Fruit fly (Drosophila melanogaster) whole organism, embryonic: ENCODE data around the gene Polr2D.

Source experiments
- Bgb ChIP-seq: fragments of 200-800 bp; sonication (Bioruptor generic); IDR thresholded peaks from 2 replicates; pipeline ENCODE4 v1.3.6; 2022; ENCODE audit warnings: missing biosample characterization, missing genetic modification characterization; ENCODE audit not compliant: partially characterized antibody
- C15 ChIP-seq: fragments of 200-800 bp; sonication (Bioruptor generic); IDR thresholded peaks from 3 replicates; pipeline ENCODE4 v1.3.6; 2022; ENCODE audit warnings: missing biosample characterization, missing genetic modification characterization
- CG1024 ChIP-seq: fragments of 200-800 bp; sonication (Bioruptor generic); IDR thresholded peaks from 2 replicates; pipeline ENCODE4 v1.3.6; 2022; ENCODE audit warnings: missing biosample characterization, missing genetic modification characterization
- CG11247 ChIP-seq: fragments of 200-800 bp; sonication (Bioruptor generic); IDR thresholded peaks from 2 replicates; pipeline ENCODE4 v1.3.6; 2022; ENCODE audit warnings: missing biosample characterization, missing genetic modification characterization
- CG11504 ChIP-seq: fragments of 200-800 bp; sonication (Bioruptor generic); optimal IDR thresholded peaks from 3 replicates; lab custom pipeline; 2019; ENCODE audit warnings: missing biosample characterization, mild to moderate bottlenecking, missing genetic modification characterization, moderate library complexity
- CG11696 ChIP-seq: fragments of 200-800 bp; sonication (Bioruptor generic); IDR thresholded peaks from 2 replicates; pipeline ENCODE4 v1.3.6; 2022; ENCODE audit warnings: missing biosample characterization, missing genetic modification characterization
- CG12391 ChIP-seq: fragments of 200-800 bp; sonication (Bioruptor generic); optimal IDR thresholded peaks from 3 replicates; lab custom pipeline; 2018; ENCODE audit warnings: missing biosample characterization, mild to moderate bottlenecking, missing genetic modification characterization, moderate library complexity
- CG12769 ChIP-seq: fragments of 200-800 bp; sonication (Bioruptor generic); optimal IDR thresholded peaks from 2 replicates; lab custom pipeline; 2019; ENCODE audit warnings: missing biosample characterization, mild to moderate bottlenecking, missing genetic modification characterization, moderate library complexity
- CG14710 ChIP-seq: fragments of 200-800 bp; sonication (Bioruptor generic); optimal IDR thresholded peaks from 3 replicates; lab custom pipeline; 2019; ENCODE audit warnings: missing biosample characterization, mild to moderate bottlenecking, missing genetic modification characterization, moderate library complexity
- CG14860 ChIP-seq: fragments of 200-800 bp; sonication (Bioruptor generic); IDR thresholded peaks from 3 replicates; pipeline ENCODE4 v1.3.6; 2022; ENCODE audit warnings: missing biosample characterization, missing genetic modification characterization; ENCODE audit not compliant: partially characterized antibody
- CG15601 ChIP-seq: fragments of 200-800 bp; sonication (Bioruptor generic); optimal IDR thresholded peaks from 3 replicates; lab custom pipeline; 2019; ENCODE audit warnings: missing biosample characterization, mild to moderate bottlenecking, missing genetic modification characterization, moderate library complexity
- CG16813 ChIP-seq: fragments of 200-800 bp; sonication (Bioruptor generic); IDR thresholded peaks from 3 replicates; pipeline ENCODE4 v1.3.6; 2022; ENCODE audit warnings: missing biosample characterization, missing genetic modification characterization; ENCODE audit not compliant: partially characterized antibody
- CG16863 ChIP-seq: fragments of 200-800 bp; sonication (Bioruptor generic); optimal IDR thresholded peaks from 3 replicates; lab custom pipeline; 2016; ENCODE audit warnings: missing biosample characterization, missing genetic modification characterization
- CG17186 ChIP-seq: fragments of 200-800 bp; sonication (Bioruptor generic); optimal IDR thresholded peaks from 3 replicates; lab custom pipeline; 2017; ENCODE audit warnings: missing biosample characterization, missing genetic modification reagents, missing genetic modification characterization
- CG18262 ChIP-seq: fragments of 200-800 bp; optimal IDR thresholded peaks from 3 replicates; lab custom pipeline; 2019; ENCODE audit warnings: missing biosample characterization, mild to moderate bottlenecking, missing genetic modification characterization, moderate library complexity
- CG2116 ChIP-seq: fragments of 200-800 bp; sonication (Bioruptor generic); optimal IDR thresholded peaks from 3 replicates; lab custom pipeline; 2018; ENCODE audit warnings: missing biosample characterization, mild to moderate bottlenecking, missing genetic modification characterization
- CG2120 ChIP-seq: fragments of 200-800 bp; sonication (Bioruptor generic); optimal IDR thresholded peaks from 3 replicates; lab custom pipeline; 2016; ENCODE audit warnings: missing biosample characterization, missing genetic modification characterization
- CG2202 ChIP-seq: fragments of 200-800 bp; sonication (Bioruptor generic); optimal IDR thresholded peaks from 2 replicates; lab custom pipeline; 2018; ENCODE audit warnings: missing biosample characterization, mild to moderate bottlenecking, missing genetic modification characterization
- CG3065 ChIP-seq: fragments of 200-800 bp; sonication (Bioruptor generic); optimal IDR thresholded peaks from 2 replicates; lab custom pipeline; 2016; ENCODE audit warnings: missing biosample characterization, missing genetic modification characterization
- CG31388 ChIP-seq: fragments of 200-800 bp; sonication (Bioruptor generic); optimal IDR thresholded peaks from 2 replicates; lab custom pipeline; 2016; ENCODE audit warnings: missing biosample characterization, missing genetic modification characterization
- CG34376 ChIP-seq: fragments of 200-800 bp; sonication (Bioruptor generic); optimal IDR thresholded peaks from 2 replicates; lab custom pipeline; 2018; ENCODE audit warnings: missing biosample characterization, mild to moderate bottlenecking, missing genetic modification characterization
- CG7987 ChIP-seq: fragments of 200-800 bp; sonication (Bioruptor generic); optimal IDR thresholded peaks from 2 replicates; lab custom pipeline; 2018; ENCODE audit warnings: missing biosample characterization, mild to moderate bottlenecking, missing genetic modification characterization, moderate library complexity
- CG8944 ChIP-seq: fragments of 200-800 bp; sonication (Bioruptor generic); optimal IDR thresholded peaks from 3 replicates; lab custom pipeline; 2016; ENCODE audit warnings: missing biosample characterization, missing genetic modification characterization
- CG9437 ChIP-seq: fragments of 200-800 bp; sonication (Bioruptor generic); optimal IDR thresholded peaks from 2 replicates; lab custom pipeline; 2018; ENCODE audit warnings: missing biosample characterization, mild to moderate bottlenecking, missing genetic modification characterization
- D19B ChIP-seq: fragments of 200-800 bp; sonication (Bioruptor generic); optimal IDR thresholded peaks from 2 replicates; lab custom pipeline; 2017; ENCODE audit warnings: missing biosample characterization, mild to moderate bottlenecking, missing genetic modification characterization
- Fer1 ChIP-seq: fragments of 200-800 bp; sonication (Bioruptor generic); optimal IDR thresholded peaks from 2 replicates; lab custom pipeline; 2017; ENCODE audit warnings: missing biosample characterization, mild to moderate bottlenecking, missing genetic modification characterization
- H15 ChIP-seq: fragments of 200-800 bp; sonication (Bioruptor generic); IDR thresholded peaks from 3 replicates; pipeline ENCODE4 v1.3.6; 2022; ENCODE audit warnings: missing biosample characterization, missing genetic modification characterization
- Med ChIP-seq: fragments of 200-800 bp; sonication (Bioruptor generic); peaks from one replicate; lab custom pipeline; 2016; ENCODE audit warnings: missing biosample characterization, missing genetic modification characterization, mild to moderate bottlenecking, inconsistent platforms, moderate library complexity
- Myb ChIP-seq: fragments of 200-800 bp; sonication (Bioruptor generic); optimal IDR thresholded peaks from 2 replicates; lab custom pipeline; 2016; ENCODE audit warnings: missing biosample characterization, missing genetic modification characterization
- Nf-YC ChIP-seq: fragments of 200-800 bp; optimal IDR thresholded peaks from 3 replicates; lab custom pipeline; 2019; ENCODE audit warnings: missing biosample characterization, mild to moderate bottlenecking, missing genetic modification characterization, moderate library complexity
- Rfx ChIP-seq: fragments of 200-800 bp; sonication (Bioruptor generic); IDR thresholded peaks from 2 replicates; pipeline ENCODE4 v1.3.6; 2022; ENCODE audit warnings: missing biosample characterization, missing genetic modification characterization
- Sry-δ ChIP-seq: fragments of 200-800 bp; sonication (Bioruptor generic); optimal IDR thresholded peaks from 2 replicates; lab custom pipeline; 2016; ENCODE audit warnings: missing biosample characterization, missing genetic modification characterization
- Trl ChIP-seq, 3 experiments: fragments of >200 bp in 2 of 3; fragments of 200-800 bp in 1 of 3; sonication (Bioruptor generic) in 1 of 3; optimal IDR thresholded peaks; 2 replicates in 1 of 3; 3 replicates in 2 of 3; lab custom pipeline; 2016 to 2017; ENCODE audit warnings: missing biosample characterization in 1 of 3, missing genetic modification characterization in 1 of 3
- Xbp1 ChIP-seq: fragments of 200-800 bp; sonication (Bioruptor generic); optimal IDR thresholded peaks from 3 replicates; lab custom pipeline; 2016; ENCODE audit warnings: missing biosample characterization, mild to moderate bottlenecking, missing genetic modification characterization
- chn ChIP-seq: fragments of 200-800 bp; sonication (Bioruptor generic); optimal IDR thresholded peaks from 2 replicates; lab custom pipeline; 2016; ENCODE audit warnings: missing biosample characterization, missing genetic modification characterization
- dati ChIP-seq: fragments of 200-800 bp; sonication (Bioruptor generic); IDR thresholded peaks from 2 replicates; pipeline ENCODE4 v1.3.6; 2022; ENCODE audit warnings: missing biosample characterization, missing genetic modification characterization
- dysf ChIP-seq: fragments of 200-800 bp; sonication (Bioruptor generic); IDR thresholded peaks from 3 replicates; pipeline ENCODE4 v1.3.6; 2022; ENCODE audit warnings: missing biosample characterization, missing genetic modification characterization
- hb ChIP-seq: fragments of 200-800 bp; sonication (Bioruptor generic); IDR thresholded peaks from 3 replicates; pipeline ENCODE4 v1.3.6; 2022; ENCODE audit warnings: missing biosample characterization, missing genetic modification characterization; ENCODE audit not compliant: partially characterized antibody
- klu ChIP-seq: fragments of 200-800 bp; sonication (Bioruptor generic); IDR thresholded peaks from 2 replicates; pipeline ENCODE4 v1.3.6; 2022; ENCODE audit warnings: missing biosample characterization, missing genetic modification characterization
- phol ChIP-seq: fragments of 200-800 bp; sonication (Bioruptor generic); optimal IDR thresholded peaks from 3 replicates; lab custom pipeline; 2018; ENCODE audit warnings: missing biosample characterization, mild to moderate bottlenecking, missing genetic modification characterization, moderate library complexity
- pnt ChIP-seq: fragments of 200-800 bp; sonication (Bioruptor generic); optimal IDR thresholded peaks from 3 replicates; lab custom pipeline; 2016; ENCODE audit warnings: missing biosample characterization, missing genetic modification characterization
- pzg ChIP-seq: fragments of 200-800 bp; sonication (Bioruptor generic); optimal IDR thresholded peaks from 3 replicates; lab custom pipeline; 2018; ENCODE audit warnings: missing biosample characterization, mild to moderate bottlenecking, missing genetic modification characterization, moderate library complexity
- shn ChIP-seq: fragments of 200-800 bp; sonication (Bioruptor generic); optimal IDR thresholded peaks from 3 replicates; lab custom pipeline; 2016; ENCODE audit warnings: missing biosample characterization, missing genetic modification characterization
- tin ChIP-seq: fragments of 200-800 bp; sonication (Bioruptor generic); optimal IDR thresholded peaks from 3 replicates; lab custom pipeline; 2016; ENCODE audit warnings: missing biosample characterization, missing genetic modification characterization
- trem ChIP-seq: fragments of 200-800 bp; optimal IDR thresholded peaks from 3 replicates; lab custom pipeline; 2019; ENCODE audit warnings: missing biosample characterization, mild to moderate bottlenecking, missing genetic modification characterization, moderate library complexity
- unc-4 ChIP-seq: fragments of 200-800 bp; sonication (Bioruptor generic); IDR thresholded peaks from 2 replicates; pipeline ENCODE4 v1.3.6; 2022; ENCODE audit warnings: missing biosample characterization, missing genetic modification characterization; ENCODE audit not compliant: partially characterized antibody
- vnd ChIP-seq: fragments of 200-800 bp; sonication (Bioruptor generic); IDR thresholded peaks from 3 replicates; pipeline ENCODE4 v1.3.6; 2022; ENCODE audit warnings: missing biosample characterization, missing genetic modification characterization; ENCODE audit not compliant: partially characterized antibody
- zen2 ChIP-seq: fragments of 200-800 bp; sonication (Bioruptor generic); IDR thresholded peaks from 3 replicates; pipeline ENCODE4 v1.3.6; 2022; ENCODE audit warnings: missing biosample characterization, missing genetic modification characterization; ENCODE audit not compliant: partially characterized antibody

Polr2D gene

dm6 chr3R:18226043-18226808, 29.1 kb downstream of the Polr2D start, which contains the start of the genes CG7168 and Mdh2 (continued):
- TF ChIP-seq CG12769 (tag; lab: Kevin White, UChicago), result peak; percentile 69
- TF ChIP-seq shn, result no peak
- no peak for TF ChIP-seq dysf (GFP tag; lab: Robert Waterston, UW)
- TF ChIP-seq Xbp1 (GFP tag; lab: Kevin White, UChicago), result no peak
- peak; percentile 30 for TF ChIP-seq CG12391 (tag; lab: Kevin White, UChicago)
- TF ChIP-seq dati (GFP tag; lab: Robert Waterston, UW), result no peak
- peak; percentile 19 for TF ChIP-seq CG17186 (GFP tag; lab: Kevin White, UChicago)
- peak; percentile 99 for TF ChIP-seq trem (tag; lab: Kevin White, UChicago)
- no peak for TF ChIP-seq CG16863 (GFP tag; lab: Kevin White, UChicago)
- TF ChIP-seq CG14860, result peak; percentile 79
- TF ChIP-seq tin (GFP tag; lab: Kevin White, UChicago), result peak; percentile 4
- TF ChIP-seq Myb, result peak; percentile 53
- no peak for TF ChIP-seq CG3065
- peak; percentile 67; the same call in 2 of the 3 replicates for TF ChIP-seq zen2 (GFP tag; lab: Robert Waterston, UW)
- TF ChIP-seq unc-4 (GFP tag; lab: Robert Waterston, UW), result peak; percentile 82
- TF ChIP-seq CG16813 (GFP tag; lab: Robert Waterston, UW), result peak; percentile 81
- no peak for TF ChIP-seq CG31388 (GFP tag; lab: Kevin White, UChicago)
- TF ChIP-seq klu (GFP tag; lab: Robert Waterston, UW), result peak; percentile 30; the same call in 1 of the 2 replicates
- TF ChIP-seq phol (tag; lab: Kevin White, UChicago), result peak; percentile 44
- TF ChIP-seq vnd (GFP tag; lab: Robert Waterston, UW), result peak; percentile 81
- TF ChIP-seq H15 (GFP tag; lab: Robert Waterston, UW), result no peak
- peak; percentile 88 for TF ChIP-seq Bgb
- TF ChIP-seq Med (GFP tag; lab: Kevin White, UChicago), result peak; percentile 72
- no peak for TF ChIP-seq CG2202 (tag; lab: Kevin White, UChicago)
- no peak for TF ChIP-seq CG8944 (GFP tag; lab: Kevin White, UChicago)
- TF ChIP-seq Fer1 (GFP tag; lab: Kevin White, UChicago), result peak; percentile 3
- peak; percentile 83 for TF ChIP-seq Nf-YC (tag; lab: Kevin White, UChicago)
- TF ChIP-seq CG14710, result peak; percentile 50
- peak; percentile 14 for TF ChIP-seq CG2120
- no peak for TF ChIP-seq Trl (optimal IDR thresholded peaks at IDR 0.05; lab: Kevin White, UChicago)
- TF ChIP-seq Trl (GFP tag; optimal IDR thresholded peaks at IDR 0.05; lab: Kevin White, UChicago), result no peak
- TF ChIP-seq chn (GFP tag; lab: Kevin White, UChicago), result peak; percentile 9
- no peak for TF ChIP-seq CG11247
- TF ChIP-seq CG34376 (GFP tag; lab: Kevin White, UChicago), result peak; percentile 12
- TF ChIP-seq C15 (GFP tag; lab: Robert Waterston, UW), result no peak
- TF ChIP-seq CG7987 (GFP tag; lab: Kevin White, UChicago), result no peak
- no peak for TF ChIP-seq CG1024 (GFP tag; lab: Robert Waterston, UW)
- TF ChIP-seq CG11696 (GFP tag; lab: Robert Waterston, UW), result no peak
- TF ChIP-seq pnt (GFP tag; lab: Kevin White, UChicago), result no peak
- TF ChIP-seq Rfx, result no peak
- TF ChIP-seq CG15601 (tag; lab: Kevin White, UChicago), result peak; percentile 15
- TF ChIP-seq CG9437 (GFP tag; lab: Kevin White, UChicago), result no peak
- TF ChIP-seq CG18262 (tag; lab: Kevin White, UChicago), result no peak
- TF ChIP-seq pzg (GFP tag; lab: Kevin White, UChicago), result peak; percentile 77
- peak; percentile 82 for TF ChIP-seq hb (GFP tag; lab: Robert Waterston, UW)
- peak; percentile 98 for TF ChIP-seq CG2116 (GFP tag; lab: Kevin White, UChicago)
- TF ChIP-seq D19B (GFP tag; lab: Kevin White, UChicago), result no peak
- TF ChIP-seq Sry-δ (GFP tag; lab: Kevin White, UChicago), result peak; percentile 83
- peak; percentile 2 for TF ChIP-seq CG11504
